Worm (Caenorhabditis elegans) whole organism, young adult: ENCODE data around the gene F11A5.13.

Experiments used
- Y67H2A.10 ChIP-seq: fragments of 200-800 bp; sonication (Bioruptor generic); conservative IDR thresholded peaks from 2 replicates; pipeline ENCODE4 v1.3.6; 2022; ENCODE audit warnings: missing genetic modification reagents, missing genetic modification characterization, missing compliant biosample characterization
- athp-1 ChIP-seq: sonication (generic microtip); optimal IDR thresholded peaks from 2 replicates; lab custom pipeline; 2017; ENCODE audit warnings: mild to moderate bottlenecking, missing genetic modification characterization, missing compliant biosample characterization
- ceh-79 ChIP-seq: sonication (generic microtip); optimal IDR thresholded peaks from 2 replicates; lab custom pipeline; 2017; ENCODE audit warnings: mild to moderate bottlenecking, missing genetic modification characterization, missing compliant biosample characterization
- egl-18 ChIP-seq: fragments of 200-800 bp; sonication (Bioruptor generic); IDR thresholded peaks from 2 replicates; pipeline ENCODE4 v1.3.6; 2022; ENCODE audit warnings: missing genetic modification reagents, missing genetic modification characterization, missing compliant biosample characterization
- hsf-1 ChIP-seq: fragments of 200-800 bp; sonication (Bioruptor generic); IDR thresholded peaks from 2 replicates; pipeline ENCODE4 v1.3.6; 2022; ENCODE audit warnings: missing genetic modification reagents, missing genetic modification characterization, missing compliant biosample characterization
- mel-28 ChIP-seq: sonication (generic microtip); optimal IDR thresholded peaks from 2 replicates; lab custom pipeline; 2016; ENCODE audit warnings: borderline replicate concordance, mild to moderate bottlenecking, missing genetic modification characterization, missing compliant biosample characterization
- nfya-1 ChIP-seq: sonication (generic microtip); optimal IDR thresholded peaks from 2 replicates; lab custom pipeline; 2017; ENCODE audit warnings: antibody characterized with exemption, missing compliant biosample characterization, missing genetic modification characterization, borderline replicate concordance; ENCODE audit not compliant: insufficient read depth

DNA sequence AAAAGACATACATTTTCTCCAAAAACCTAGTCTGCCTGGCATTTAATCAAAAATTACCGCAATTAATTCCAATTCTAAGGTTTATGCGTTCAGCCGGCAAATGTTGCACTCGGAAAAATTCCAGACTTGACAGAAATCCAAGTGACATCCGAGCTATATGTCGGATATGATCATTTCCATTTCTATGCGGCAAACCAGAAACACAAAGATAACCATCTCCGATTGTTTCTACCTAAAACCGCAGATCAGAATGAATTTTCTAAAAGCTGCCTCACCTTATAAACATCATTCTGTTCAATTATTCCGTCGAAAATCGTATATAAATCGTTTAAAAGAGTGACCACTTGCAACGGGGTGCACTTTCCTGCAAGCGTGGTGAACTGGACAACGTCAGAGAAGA, 22.6 kb upstream of the F11A5.13 start:
- TF ChIP-seq Y67H2A.10 (GFP tag; lab: Robert Waterston, UW): no peak
- TF ChIP-seq ceh-79: no peak
- no peak for TF ChIP-seq athp-1 (tag; lab: Kevin White, UChicago)
- TF ChIP-seq nfya-1 (tag; lab: Kevin White, UChicago): no peak
- no peak for TF ChIP-seq mel-28 (tag; lab: Kevin White, UChicago)
- no peak for TF ChIP-seq hsf-1
- TF ChIP-seq egl-18 (GFP tag; lab: Robert Waterston, UW): no peak
